Worm (Caenorhabditis elegans) whole organism, L1 larva: ENCODE measurements around the gene C03G6.17.

Experiments used
- aly-2 ChIP-seq: fragments of 150-350 bp; optimal IDR thresholded peaks from 2 replicates; lab custom pipeline; 2014; ENCODE audit warnings: missing biosample characterization, missing genetic modification characterization
- blmp-1 ChIP-seq: fragments of 150-350 bp; optimal IDR thresholded peaks from 2 replicates; lab custom pipeline; 2014; ENCODE audit warnings: missing biosample characterization, missing genetic modification characterization
- ceh-63 ChIP-seq: fragments of 200-800 bp; sonication (Bioruptor generic); optimal IDR thresholded peaks from 2 replicates; lab custom pipeline; 2018; ENCODE audit warnings: mild to moderate bottlenecking, missing genetic modification characterization, missing compliant biosample characterization
- ceh-82 ChIP-seq, 3 experiments: fragments of 150-350 bp in 1 of 3; sonication (generic microtip) in 2 of 3; optimal IDR thresholded peaks; 2 replicates each; lab custom pipeline; 2014 to 2017; ENCODE audit warnings: missing biosample characterization in 3 of 3, missing genetic modification characterization in 3 of 3
- ces-1 ChIP-seq: fragments of 150-350 bp; optimal IDR thresholded peaks from 2 replicates; lab custom pipeline; 2014; ENCODE audit warnings: missing biosample characterization, missing genetic modification reagents, missing genetic modification characterization
- elt-3 ChIP-seq, 6 experiments: fragments of 150-350 bp in 1 of 6; sonication (generic microtip); optimal IDR thresholded peaks; 2 replicates each; lab custom pipeline; 2017 to 2018; ENCODE audit warnings: missing biosample characterization in 6 of 6, missing genetic modification characterization in 6 of 6, inconsistent platforms in 1 of 6
- lin-13 ChIP-seq: fragments of 150-350 bp; optimal IDR thresholded peaks from 2 replicates; lab custom pipeline; 2014; ENCODE audit warnings: missing biosample characterization, missing genetic modification reagents, missing genetic modification characterization
- nhr-11 ChIP-seq: fragments of 150-350 bp; optimal IDR thresholded peaks from 2 replicates; lab custom pipeline; 2014; ENCODE audit warnings: missing biosample characterization, missing genetic modification characterization
- nhr-76 ChIP-seq: sonication (generic microtip); optimal IDR thresholded peaks from 2 replicates; lab custom pipeline; 2017; ENCODE audit warnings: missing biosample characterization, missing genetic modification characterization
- skn-1 ChIP-seq: fragments of 150-350 bp; optimal IDR thresholded peaks from 2 replicates; lab custom pipeline; 2014; ENCODE audit warnings: missing biosample characterization, missing genetic modification characterization

- TF ChIP-seq skn-1 (tag; lab: Kevin White, UChicago) = no peak
- no peak for TF ChIP-seq nhr-76 (tag; lab: Kevin White, UChicago)
- TF ChIP-seq blmp-1 (tag; lab: Kevin White, UChicago) = no peak
- no peak for TF ChIP-seq lin-13
- no peak for TF ChIP-seq nhr-11 (tag; lab: Kevin White, UChicago)
- no peak for TF ChIP-seq ces-1
- TF ChIP-seq elt-3 (tag; optimal IDR thresholded peaks at IDR 0.05; lab: Kevin White, UChicago) = no peak
- TF ChIP-seq ceh-63 (GFP tag; lab: Kevin White, UChicago) = no peak
- no peak for TF ChIP-seq ceh-82 (tag; optimal IDR thresholded peaks at IDR 0.05; lab: Kevin White, UChicago)
- TF ChIP-seq aly-2 = no peak
Measured at ce11 chrV:7428880-7429279, 48.0 kb upstream of the C03G6.17 start, which contains the start of gene srw-69.
